Worm (Caenorhabditis elegans) whole organism, L2 larva: Measurements from ENCODE around the gene Y55F3BL.4.

Experiments used
- ama-1 ChIP-seq: fragments of 150-350 bp; optimal IDR thresholded peaks from 2 replicates; lab custom pipeline; 2018; ENCODE audit warnings: inconsistent platforms
- ceh-82 ChIP-seq: fragments of 150-350 bp; optimal IDR thresholded peaks from 2 replicates; lab custom pipeline; 2014; ENCODE audit warnings: missing biosample characterization, missing genetic modification characterization
- mdl-1 ChIP-seq, 2 experiments: fragments of 150-350 bp in 1 of 2; sonication (generic microtip) in 1 of 2; optimal IDR thresholded peaks; 2 replicates each; lab custom pipeline; 2017; ENCODE audit warnings: missing biosample characterization in 2 of 2, missing genetic modification characterization in 2 of 2
- nhr-237 ChIP-seq: fragments of 150-350 bp; optimal IDR thresholded peaks from 2 replicates; lab custom pipeline; 2014; ENCODE audit warnings: missing biosample characterization, missing genetic modification characterization
- unc-39 ChIP-seq: fragments of 150-350 bp; optimal IDR thresholded peaks from 2 replicates; lab custom pipeline; 2014; ENCODE audit warnings: missing biosample characterization, missing genetic modification characterization
- ztf-11 ChIP-seq: sonication (generic microtip); optimal IDR thresholded peaks from 2 replicates; lab custom pipeline; 2017; ENCODE audit warnings: missing biosample characterization, missing genetic modification characterization

DNA sequence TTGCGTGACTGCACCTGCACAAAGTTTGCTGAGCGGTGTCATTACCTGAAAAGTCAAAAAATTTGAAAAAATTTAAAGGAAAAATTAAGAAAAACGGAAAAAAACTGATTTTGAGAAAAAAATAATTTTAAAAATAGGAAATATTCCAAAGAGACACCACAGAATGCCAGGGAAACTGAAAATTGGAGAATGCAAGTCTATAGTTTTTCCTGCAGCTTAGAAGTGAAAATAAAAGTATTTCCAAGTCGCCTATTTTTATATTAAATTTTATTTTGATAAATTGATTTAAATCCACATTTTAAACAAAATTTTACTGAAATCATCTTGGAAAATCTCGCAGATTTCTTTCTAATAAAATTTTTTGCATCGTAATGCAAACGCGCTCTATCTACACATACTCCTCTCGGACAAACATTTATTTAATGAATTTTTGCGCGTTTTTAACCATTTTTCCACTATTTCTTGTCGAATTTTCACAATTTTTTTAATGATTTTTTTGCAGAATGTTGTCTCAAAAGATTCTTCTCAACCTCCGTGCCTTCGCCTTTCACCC lies 8.3 kb upstream of the Y55F3BL.4 start, which contains the start of the genes F56B3.11 and ech-5:
- no peak for TF ChIP-seq ztf-11 (tag; lab: Kevin White, UChicago)
- TF ChIP-seq ama-1 (lab: Kevin White, UChicago), result no peak
- no peak for TF ChIP-seq nhr-237
- no peak for TF ChIP-seq ceh-82 (tag; lab: Kevin White, UChicago)
- no peak for TF ChIP-seq mdl-1 (tag; optimal IDR thresholded peaks at IDR 0.05; lab: Kevin White, UChicago)
- TF ChIP-seq unc-39 (tag; lab: Kevin White, UChicago), result no peak
